Fruit fly (Drosophila melanogaster) whole organism: ENCODE measurements around the gene PIG-L.

Source experiments
- CG8478 ChIP-seq: fragments of >200 bp; optimal IDR thresholded peaks from 2 replicates; lab custom pipeline; 2018; ENCODE audit warnings: inconsistent platforms
- pan ChIP-seq: fragments of >200 bp; optimal IDR thresholded peaks from 2 replicates; lab custom pipeline; 2017
- psq ChIP-seq: fragments of >200 bp; optimal IDR thresholded peaks from 2 replicates; lab custom pipeline; 2017
- usp ChIP-seq: fragments of >200 bp; optimal IDR thresholded peaks from 2 replicates; lab custom pipeline; 2017; ENCODE audit warnings: missing biosample characterization, missing genetic modification characterization, mixed read lengths

dm6 chr3R:20035887-20036286, 14.7 kb upstream of the PIG-L start, which contains the start of gene Regnase-1:
- no peak for TF ChIP-seq psq (lab: Kevin White, UChicago)
- TF ChIP-seq CG8478, result no peak
- TF ChIP-seq usp, result no peak
- no peak for TF ChIP-seq pan
